Worm (Caenorhabditis elegans): ENCODE results near the gene irld-57.

Gene irld-57

ce11 chrV:15685599-15685998 is 40.9 kb downstream of the irld-57 start, which contains the start of gene nhr-196 (continued):
- no peak for TF ChIP-seq nhr-179 (tag; optimal IDR thresholded peaks at IDR 0.05)
- TF ChIP-seq die-1 (tag; optimal IDR thresholded peaks at IDR 0.05) = no peak
- TF ChIP-seq lag-1 (GFP tag; IDR thresholded peaks at IDR 0.05) = no peak
- no peak for TF ChIP-seq T07F8.4 (tag; optimal IDR thresholded peaks at IDR 0.05)

- no peak for TF ChIP-seq bed-2 (GFP tag; IDR thresholded peaks at IDR 0.05)
- TF ChIP-seq nfya-2 (GFP tag; IDR thresholded peaks at IDR 0.05) = no peak
- no peak for TF ChIP-seq cebp-1 (GFP tag; IDR thresholded peaks at IDR 0.05)
- no peak for TF ChIP-seq cebp-1 (tag; optimal IDR thresholded peaks at IDR 0.05)
- no peak for TF ChIP-seq egl-18 (GFP tag; IDR thresholded peaks at IDR 0.05)
- no peak for TF ChIP-seq bed-1 (GFP tag; IDR thresholded peaks at IDR 0.05)
- no peak for TF ChIP-seq lin-54 (GFP tag; optimal IDR thresholded peaks at IDR 0.05)
- no peak for TF ChIP-seq tlf-1 (GFP tag; optimal IDR thresholded peaks at IDR 0.05)
- TF ChIP-seq nhr-27 (tag; optimal IDR thresholded peaks at IDR 0.05) = no peak
- no peak for TF ChIP-seq fkh-3 (tag; optimal IDR thresholded peaks at IDR 0.05)
- no peak for TF ChIP-seq ceh-91 (GFP tag; IDR thresholded peaks at IDR 0.05)
Observed at ce11 chrV:15677222-15677621, 49.3 kb downstream of the irld-57 start, which contains the start of gene nhr-52. nhr-52 (plus strand) TSS chrV:15677522.

ce11 chrV:15674899-15675298 is 51.6 kb downstream of the irld-57 start:
- TF ChIP-seq pha-4 (tag; optimal IDR thresholded peaks at IDR 0.05) (no peak), zfh-2 (GFP tag; conservative IDR thresholded peaks at IDR 0.05) (peak; percentile 72), him-1 (tag; optimal IDR thresholded peaks at IDR 0.05) (no peak), bed-1 (GFP tag; IDR thresholded peaks at IDR 0.05) (0 out of 2 replicates have a peak, but pooled peaks have one; percentile 71)

Data from whole organism, young adult.